Fruit fly (Drosophila melanogaster) whole organism, embryonic: ENCODE measurements around the gene sra.

Source experiments
- Atf6 ChIP-seq: fragments of 200-800 bp; sonication (Bioruptor generic); IDR thresholded peaks from 2 replicates; pipeline ENCODE4 v1.3.6; 2022; ENCODE audit warnings: missing biosample characterization, missing genetic modification characterization
- B-H2 ChIP-seq: fragments of 200-800 bp; sonication (Bioruptor generic); optimal IDR thresholded peaks from 2 replicates; lab custom pipeline; 2018; ENCODE audit warnings: missing biosample characterization, mild to moderate bottlenecking, missing genetic modification characterization
- BEAF-32 ChIP-seq: fragments of 200-800 bp; sonication (Bioruptor generic); optimal IDR thresholded peaks from 3 replicates; lab custom pipeline; 2017; ENCODE audit warnings: missing biosample characterization, missing genetic modification characterization, mild to moderate bottlenecking, moderate library complexity, missing genetic modification reagents
- CG12299 ChIP-seq: fragments of 200-800 bp; sonication (Bioruptor generic); optimal IDR thresholded peaks from 2 replicates; lab custom pipeline; 2018; ENCODE audit warnings: missing biosample characterization, mild to moderate bottlenecking, missing genetic modification characterization
- CG12769 ChIP-seq: fragments of 200-800 bp; sonication (Bioruptor generic); optimal IDR thresholded peaks from 2 replicates; lab custom pipeline; 2019; ENCODE audit warnings: missing biosample characterization, mild to moderate bottlenecking, missing genetic modification characterization, moderate library complexity
- CG1529 ChIP-seq: fragments of 200-800 bp; sonication (Bioruptor generic); optimal IDR thresholded peaks from 3 replicates; lab custom pipeline; 2018; ENCODE audit warnings: missing biosample characterization, missing genetic modification characterization
- CG15696 ChIP-seq: fragments of 200-800 bp; sonication (Bioruptor generic); optimal IDR thresholded peaks from 2 replicates; lab custom pipeline; 2019; ENCODE audit warnings: missing biosample characterization, mild to moderate bottlenecking, missing genetic modification characterization, moderate library complexity
- CG1602 ChIP-seq: fragments of 200-800 bp; sonication (Bioruptor generic); optimal IDR thresholded peaks from 3 replicates; lab custom pipeline; 2016; ENCODE audit warnings: missing biosample characterization, missing genetic modification characterization
- CG1603 ChIP-seq: fragments of 200-800 bp; sonication (Bioruptor generic); optimal IDR thresholded peaks from 2 replicates; lab custom pipeline; 2019; ENCODE audit warnings: missing biosample characterization, mild to moderate bottlenecking, missing genetic modification characterization, moderate library complexity
- CG17385 ChIP-seq: fragments of 200-800 bp; sonication (Bioruptor generic); optimal IDR thresholded peaks from 3 replicates; lab custom pipeline; 2018; ENCODE audit warnings: missing biosample characterization, mild to moderate bottlenecking, missing genetic modification characterization
- CG2202 ChIP-seq: fragments of 200-800 bp; sonication (Bioruptor generic); optimal IDR thresholded peaks from 2 replicates; lab custom pipeline; 2018; ENCODE audit warnings: missing biosample characterization, mild to moderate bottlenecking, missing genetic modification characterization
- CG3065 ChIP-seq: fragments of 200-800 bp; sonication (Bioruptor generic); optimal IDR thresholded peaks from 2 replicates; lab custom pipeline; 2016; ENCODE audit warnings: missing biosample characterization, missing genetic modification characterization
- CG31441 ChIP-seq: fragments of 200-800 bp; sonication (Bioruptor generic); IDR thresholded peaks from 2 replicates; pipeline ENCODE4 v1.3.6; 2022; ENCODE audit warnings: missing biosample characterization, missing genetic modification characterization
- CG3838 ChIP-seq: fragments of 200-800 bp; sonication (Bioruptor generic); optimal IDR thresholded peaks from 3 replicates; lab custom pipeline; 2016; ENCODE audit warnings: missing biosample characterization, missing genetic modification characterization
- CG3847 ChIP-seq: fragments of 200-800 bp; sonication (Bioruptor generic); IDR thresholded peaks from 2 replicates; pipeline ENCODE4 v1.3.6; 2022; ENCODE audit warnings: missing biosample characterization, missing genetic modification characterization
- CG3995 ChIP-seq: fragments of 200-800 bp; sonication (Bioruptor generic); optimal IDR thresholded peaks from 3 replicates; lab custom pipeline; 2016; ENCODE audit warnings: missing biosample characterization, missing genetic modification characterization
- CG4328 ChIP-seq: fragments of 200-800 bp; sonication (Bioruptor generic); optimal IDR thresholded peaks from 3 replicates; lab custom pipeline; 2017; ENCODE audit warnings: missing biosample characterization, missing genetic modification reagents, missing genetic modification characterization
- CG6683 ChIP-seq: fragments of 200-800 bp; sonication (Bioruptor generic); optimal IDR thresholded peaks from 2 replicates; lab custom pipeline; 2017; ENCODE audit warnings: missing biosample characterization, mild to moderate bottlenecking, missing genetic modification characterization, missing genetic modification reagents
- CG7963 ChIP-seq: fragments of 200-800 bp; sonication (Bioruptor generic); IDR thresholded peaks from 3 replicates; pipeline ENCODE4 v1.3.6; 2022; ENCODE audit warnings: missing biosample characterization, missing genetic modification characterization; ENCODE audit not compliant: partially characterized antibody
- CG7987 ChIP-seq: fragments of 200-800 bp; sonication (Bioruptor generic); optimal IDR thresholded peaks from 2 replicates; lab custom pipeline; 2018; ENCODE audit warnings: missing biosample characterization, mild to moderate bottlenecking, missing genetic modification characterization, moderate library complexity
- CG8089 ChIP-seq: fragments of 200-800 bp; sonication (Bioruptor generic); optimal IDR thresholded peaks from 3 replicates; lab custom pipeline; 2016; ENCODE audit warnings: missing biosample characterization, missing genetic modification characterization
- CrebB ChIP-seq: fragments of 200-800 bp; sonication (Bioruptor generic); optimal IDR thresholded peaks from 3 replicates; lab custom pipeline; 2018; ENCODE audit warnings: missing biosample characterization, mild to moderate bottlenecking, missing genetic modification characterization
- D19B ChIP-seq: fragments of 200-800 bp; sonication (Bioruptor generic); optimal IDR thresholded peaks from 2 replicates; lab custom pipeline; 2017; ENCODE audit warnings: missing biosample characterization, mild to moderate bottlenecking, missing genetic modification characterization
- Dfd ChIP-seq, 2 experiments: fragments of >200 bp; optimal IDR thresholded peaks; 2 replicates each; lab custom pipeline; 2017; ENCODE audit warnings: missing biosample characterization in 2 of 2, missing genetic modification characterization in 2 of 2
- E2f1 ChIP-seq: fragments of 200-800 bp; sonication (Bioruptor generic); IDR thresholded peaks from 2 replicates; pipeline ENCODE4 v1.3.6; 2022; ENCODE audit warnings: missing biosample characterization, missing genetic modification characterization
- H15 ChIP-seq: fragments of 200-800 bp; sonication (Bioruptor generic); IDR thresholded peaks from 3 replicates; pipeline ENCODE4 v1.3.6; 2022; ENCODE audit warnings: missing biosample characterization, missing genetic modification characterization
- NC2β ChIP-seq: fragments of 200-800 bp; sonication (Bioruptor generic); optimal IDR thresholded peaks from 2 replicates; lab custom pipeline; 2016; ENCODE audit warnings: missing biosample characterization, missing genetic modification characterization
- NFAT ChIP-seq: fragments of 200-800 bp; sonication (Bioruptor generic); IDR thresholded peaks from 2 replicates; pipeline ENCODE4 v1.3.6; 2022; ENCODE audit warnings: missing biosample characterization, missing genetic modification characterization
- NfI ChIP-seq: fragments of 200-800 bp; sonication (Bioruptor generic); optimal IDR thresholded peaks from 3 replicates; lab custom pipeline; 2018; ENCODE audit warnings: missing biosample characterization, mild to moderate bottlenecking, missing genetic modification characterization, moderate library complexity
- PHDP ChIP-seq: fragments of 200-800 bp; sonication (Bioruptor generic); optimal IDR thresholded peaks from 3 replicates; lab custom pipeline; 2018; ENCODE audit warnings: missing biosample characterization, mild to moderate bottlenecking, missing genetic modification characterization, moderate library complexity
- Ravus ChIP-seq: fragments of 200-800 bp; sonication (Bioruptor generic); IDR thresholded peaks from 2 replicates; pipeline ENCODE4 v1.3.6; 2022; ENCODE audit warnings: missing biosample characterization, missing genetic modification characterization
- Sry-β ChIP-seq: fragments of 200-800 bp; sonication (Bioruptor generic); optimal IDR thresholded peaks from 2 replicates; lab custom pipeline; 2018; ENCODE audit warnings: missing biosample characterization, mild to moderate bottlenecking, missing genetic modification characterization, moderate library complexity
- TFAM ChIP-seq: fragments of 200-800 bp; sonication (Bioruptor generic); optimal IDR thresholded peaks from 2 replicates; lab custom pipeline; 2017; ENCODE audit warnings: missing biosample characterization, missing genetic modification characterization, inconsistent platforms
- Xbp1 ChIP-seq: fragments of 200-800 bp; sonication (Bioruptor generic); optimal IDR thresholded peaks from 3 replicates; lab custom pipeline; 2016; ENCODE audit warnings: missing biosample characterization, mild to moderate bottlenecking, missing genetic modification characterization
- bab2 ChIP-seq: fragments of 200-800 bp; sonication (Bioruptor generic); optimal IDR thresholded peaks from 2 replicates; lab custom pipeline; 2016; ENCODE audit warnings: missing biosample characterization, missing genetic modification characterization
- btn ChIP-seq: fragments of 200-800 bp; sonication (Bioruptor generic); optimal IDR thresholded peaks from 2 replicates; lab custom pipeline; 2016; ENCODE audit warnings: missing biosample characterization, missing genetic modification characterization
- caup ChIP-seq: fragments of 200-800 bp; sonication (Bioruptor generic); optimal IDR thresholded peaks from 3 replicates; lab custom pipeline; 2017; ENCODE audit warnings: missing biosample characterization, mild to moderate bottlenecking, missing genetic modification characterization, moderate library complexity; ENCODE audit not compliant: severe bottlenecking
- crc ChIP-seq: fragments of 200-800 bp; sonication (Bioruptor generic); optimal IDR thresholded peaks from 2 replicates; lab custom pipeline; 2016; ENCODE audit warnings: missing biosample characterization, missing genetic modification characterization
- croc ChIP-seq: fragments of 200-800 bp; sonication (Bioruptor generic); conservative IDR thresholded peaks from 3 replicates; pipeline ENCODE4 v1.3.6; 2022; ENCODE audit warnings: missing biosample characterization, missing genetic modification characterization
- dan ChIP-seq: fragments of 200-800 bp; sonication (Bioruptor generic); IDR thresholded peaks from 2 replicates; pipeline ENCODE4 v1.3.6; 2022; ENCODE audit warnings: missing biosample characterization, missing genetic modification characterization
- dimm ChIP-seq: fragments of 200-800 bp; sonication (Bioruptor generic); IDR thresholded peaks from 2 replicates; pipeline ENCODE4 v1.3.6; 2022; ENCODE audit warnings: missing biosample characterization, missing genetic modification characterization
- her ChIP-seq: fragments of 200-800 bp; sonication (Bioruptor generic); optimal IDR thresholded peaks from 2 replicates; lab custom pipeline; 2016; ENCODE audit warnings: missing biosample characterization, missing genetic modification characterization
- jigr1 ChIP-seq: fragments of 200-800 bp; sonication (Bioruptor generic); IDR thresholded peaks from 3 replicates; pipeline ENCODE4 v1.3.6; 2022; ENCODE audit warnings: missing biosample characterization, missing genetic modification characterization
- pita ChIP-seq: fragments of 200-800 bp; sonication (Bioruptor generic); optimal IDR thresholded peaks from 2 replicates; lab custom pipeline; 2017; ENCODE audit warnings: missing biosample characterization, mild to moderate bottlenecking, missing genetic modification characterization
- repo ChIP-seq: fragments of 200-800 bp; sonication (Bioruptor generic); optimal IDR thresholded peaks from 2 replicates; lab custom pipeline; 2016; ENCODE audit warnings: missing biosample characterization, missing genetic modification characterization
- slp2 ChIP-seq: fragments of 200-800 bp; sonication (Bioruptor generic); optimal IDR thresholded peaks from 2 replicates; lab custom pipeline; 2016; ENCODE audit warnings: missing biosample characterization, missing genetic modification characterization
- sqz ChIP-seq: fragments of 200-800 bp; sonication (Bioruptor generic); optimal IDR thresholded peaks from 3 replicates; lab custom pipeline; 2018; ENCODE audit warnings: missing biosample characterization, mild to moderate bottlenecking, missing genetic modification characterization
- ssp ChIP-seq: fragments of 200-800 bp; sonication (Bioruptor generic); IDR thresholded peaks from 2 replicates; pipeline ENCODE4 v1.3.6; 2022; ENCODE audit warnings: missing biosample characterization, missing genetic modification characterization
- stc ChIP-seq: fragments of 200-800 bp; sonication (Bioruptor generic); IDR thresholded peaks from 2 replicates; pipeline ENCODE4 v1.3.6; 2022; ENCODE audit warnings: missing biosample characterization, missing genetic modification characterization
- trh ChIP-seq: fragments of 200-800 bp; sonication (Bioruptor generic); optimal IDR thresholded peaks from 2 replicates; lab custom pipeline; 2016; ENCODE audit warnings: missing biosample characterization, missing genetic modification characterization
- z ChIP-seq: fragments of 200-800 bp; sonication (Bioruptor generic); IDR thresholded peaks from 3 replicates; pipeline ENCODE4 v1.3.6; 2022; ENCODE audit warnings: missing biosample characterization, missing genetic modification characterization

The sra gene

dm6 chr3R:16241102-16241779 is 54.4 kb downstream of the sra start (continued):
- TF ChIP-seq NfI (GFP tag; lab: Kevin White, UChicago) (peak; percentile 49), CG3847 (GFP tag; lab: Robert Waterston, UW) (no peak), z (GFP tag; lab: Robert Waterston, UW) (no peak), NC2β (GFP tag; lab: Kevin White, UChicago) (no peak), btn (GFP tag; lab: Kevin White, UChicago) (no peak), croc (GFP tag; lab: Robert Waterston, UW) (no peak), trh (no peak), TFAM (GFP tag; lab: Kevin White, UChicago) (no peak), Sry-β (no peak), pita (GFP tag; lab: Kevin White, UChicago) (no peak), E2f1 (GFP tag; lab: Robert Waterston, UW) (no peak), dan (GFP tag; lab: Robert Waterston, UW) (no peak), sqz (GFP tag; lab: Kevin White, UChicago) (peak; percentile 15), her (GFP tag; lab: Kevin White, UChicago) (peak; percentile 31), crc (GFP tag; lab: Kevin White, UChicago) (no peak), Xbp1 (GFP tag; lab: Kevin White, UChicago) (no peak), D19B (peak; percentile 57), dimm (GFP tag; lab: Robert Waterston, UW) (no peak), CG7963 (no peak), CG6683 (no peak), ssp (GFP tag; lab: Robert Waterston, UW) (no peak), CG1603 (tag; lab: Kevin White, UChicago) (peak; percentile 43), CG3838 (GFP tag; lab: Kevin White, UChicago) (no peak), CG12769 (tag; lab: Kevin White, UChicago) (peak; percentile 90), CG1602 (GFP tag; lab: Kevin White, UChicago) (peak; percentile 32), CG2202 (tag; lab: Kevin White, UChicago) (no peak), Dfd (GFP tag; optimal IDR thresholded peaks at IDR 0.05; lab: Kevin White, UChicago) (no peak), H15 (no peak), CG7987 (GFP tag; lab: Kevin White, UChicago) (peak; percentile 69), CG4328 (GFP tag; lab: Kevin White, UChicago) (no peak), PHDP (tag; lab: Kevin White, UChicago) (no peak), BEAF-32 (GFP tag; lab: Kevin White, UChicago) (no peak), stc (GFP tag; lab: Robert Waterston, UW) (no peak), bab2 (GFP tag; lab: Kevin White, UChicago) (no peak), CG31441 (GFP tag; lab: Robert Waterston, UW) (no peak), NFAT (GFP tag; lab: Robert Waterston, UW) (no peak), CG3995 (GFP tag; lab: Kevin White, UChicago) (peak; percentile 32), Atf6 (no peak), CG12299 (tag; lab: Kevin White, UChicago) (peak; percentile 44), Ravus (GFP tag; lab: Robert Waterston, UW) (no peak), B-H2 (GFP tag; lab: Kevin White, UChicago) (peak; percentile 52), CG8089 (GFP tag; lab: Kevin White, UChicago) (peak; percentile 18), jigr1 (no peak), caup (peak; percentile 21), CG17385 (peak; percentile 39), CG15696 (peak; percentile 14), slp2 (no peak), CG1529 (GFP tag; lab: Kevin White, UChicago) (no peak), repo (GFP tag; lab: Kevin White, UChicago) (no peak), CG3065 (GFP tag; lab: Kevin White, UChicago) (no peak), CrebB (peak; percentile 74)
